Worm (Caenorhabditis elegans): Measurements from ENCODE around the gene ddl-1.

ce11 chrII:5628326-5628818 is 19.8 kb downstream of the ddl-1 start, which contains the start of gene F59E12.15:
- TF ChIP-seq nhr-28 (tag; optimal IDR thresholded peaks at IDR 0.05) (no peak), fos-1 (tag; optimal IDR thresholded peaks at IDR 0.05) (no peak), lin-39 (tag; optimal IDR thresholded peaks at IDR 0.05) (no peak), pqm-1 (tag; optimal IDR thresholded peaks at IDR 0.05) (no peak), nhr-12 (tag; optimal IDR thresholded peaks at IDR 0.05) (no peak), hlh-17 (GFP tag; optimal IDR thresholded peaks at IDR 0.05; ENCODE audit: borderline replicate concordance) (no peak), ceh-82 (tag; optimal IDR thresholded peaks at IDR 0.05) (no peak), lsy-2 (tag; optimal IDR thresholded peaks at IDR 0.05) (no peak), grh-1 (GFP tag; IDR thresholded peaks at IDR 0.05) (no peak)

All from whole organism, L1 larva.